Fruit fly (Drosophila melanogaster) S2 (cell line): ENCODE data around the gene NimC1.

Experiments used
- CG8478 ChIP-seq: fragments of >200 bp; optimal IDR thresholded peaks from 2 replicates; lab custom pipeline; 2018
- CTCF ChIP-seq, 2 experiments: fragments of >200 bp; optimal IDR thresholded peaks; 2 replicates each; lab custom pipeline; 2018

The NimC1 gene

dm6 chr2L:13960399-13960798 is 16.2 kb downstream of the NimC1 start:
- TF ChIP-seq CTCF (optimal IDR thresholded peaks at IDR 0.05; lab: Kevin White, UChicago) (no peak), CG8478 (lab: Kevin White, UChicago) (no peak)

- TF ChIP-seq CG8478 (lab: Kevin White, UChicago) (no peak), CTCF (optimal IDR thresholded peaks at IDR 0.05; lab: Kevin White, UChicago) (no peak)
Observed at dm6 chr2L:13957239-13957638, 19.3 kb downstream of the NimC1 start, which contains the start of gene NimA. Gene NimA, plus strand, starts transcription at chr2L:13957539.

- TF ChIP-seq CTCF (optimal IDR thresholded peaks at IDR 0.05; lab: Kevin White, UChicago) (no peak), CG8478 (lab: Kevin White, UChicago) (no peak)
Observed at dm6 chr2L:13955775-13956174, 20.8 kb downstream of the NimC1 start.

- no peak for TF ChIP-seq CG8478 (lab: Kevin White, UChicago)
- no peak for TF ChIP-seq CTCF (optimal IDR thresholded peaks at IDR 0.05; lab: Kevin White, UChicago)
Observed at dm6 chr2L:13949789-13950188, 26.8 kb downstream of the NimC1 start.

- TF ChIP-seq CTCF (optimal IDR thresholded peaks at IDR 0.05; lab: Kevin White, UChicago) (no peak), CG8478 (lab: Kevin White, UChicago) (no peak)
Observed at dm6 chr2L:13947476-13947875, 29.1 kb downstream of the NimC1 start, which contains the start of gene Vajk3. Gene Vajk3, minus strand, starts transcription at chr2L:13947476.

dm6 chr2L:13934542-13935065 is 42.0 kb downstream of the NimC1 start, which contains the start of gene Vajk2:
Gene Vajk2, minus strand, starts transcription at chr2L:13934692.
- no peak for TF ChIP-seq CTCF (optimal IDR thresholded peaks at IDR 0.05; lab: Kevin White, UChicago)
- no peak for TF ChIP-seq CG8478 (lab: Kevin White, UChicago)

- TF ChIP-seq CG8478 (lab: Kevin White, UChicago) (no peak), CTCF (optimal IDR thresholded peaks at IDR 0.05; lab: Kevin White, UChicago) (no peak)
Observed at dm6 chr2L:13931318-13931717, 45.3 kb downstream of the NimC1 start, which contains the start of gene CG42711. Gene CG42711, minus strand, starts transcription at chr2L:13931362.

dm6 chr2L:13928461-13928860 is 48.1 kb downstream of the NimC1 start:
- TF ChIP-seq CTCF (optimal IDR thresholded peaks at IDR 0.05; lab: Kevin White, UChicago) (no peak), CG8478 (lab: Kevin White, UChicago) (no peak)

- TF ChIP-seq CG8478 (lab: Kevin White, UChicago) (no peak), CTCF (optimal IDR thresholded peaks at IDR 0.05; lab: Kevin White, UChicago) (no peak)
Observed at dm6 chr2L:13925699-13926098, 50.9 kb downstream of the NimC1 start.

- TF ChIP-seq CG8478 (lab: Kevin White, UChicago) (no peak), CTCF (optimal IDR thresholded peaks at IDR 0.05; lab: Kevin White, UChicago) (no peak)
Observed at dm6 chr2L:13923984-13924383, 52.6 kb downstream of the NimC1 start.

dm6 chr2L:13923453-13923852 is 53.1 kb downstream of the NimC1 start, which contains the start of gene Vajk1:
Gene Vajk1, minus strand, starts transcription at chr2L:13923553.
- TF ChIP-seq CTCF (optimal IDR thresholded peaks at IDR 0.05; lab: Kevin White, UChicago) (no peak), CG8478 (lab: Kevin White, UChicago) (no peak)
